Worm (Caenorhabditis elegans) whole organism, L2 larva: Measurements from ENCODE around the gene cnnm-5.

Experiments used
- alr-1 ChIP-seq: fragments of 150-350 bp; optimal IDR thresholded peaks from 2 replicates; lab custom pipeline; 2014; ENCODE audit warnings: missing biosample characterization, missing genetic modification characterization
- elt-3 ChIP-seq: sonication (generic microtip); optimal IDR thresholded peaks from 2 replicates; lab custom pipeline; 2017; ENCODE audit warnings: missing biosample characterization, missing genetic modification characterization
- nhr-11 ChIP-seq: fragments of 150-350 bp; optimal IDR thresholded peaks from 2 replicates; lab custom pipeline; 2014; ENCODE audit warnings: missing biosample characterization, missing genetic modification characterization
- nhr-237 ChIP-seq: fragments of 150-350 bp; optimal IDR thresholded peaks from 2 replicates; lab custom pipeline; 2014; ENCODE audit warnings: missing biosample characterization, missing genetic modification characterization
- skn-1 ChIP-seq: sonication (generic microtip); optimal IDR thresholded peaks from 2 replicates; lab custom pipeline; 2017; ENCODE audit warnings: missing biosample characterization, missing genetic modification characterization

DNA sequence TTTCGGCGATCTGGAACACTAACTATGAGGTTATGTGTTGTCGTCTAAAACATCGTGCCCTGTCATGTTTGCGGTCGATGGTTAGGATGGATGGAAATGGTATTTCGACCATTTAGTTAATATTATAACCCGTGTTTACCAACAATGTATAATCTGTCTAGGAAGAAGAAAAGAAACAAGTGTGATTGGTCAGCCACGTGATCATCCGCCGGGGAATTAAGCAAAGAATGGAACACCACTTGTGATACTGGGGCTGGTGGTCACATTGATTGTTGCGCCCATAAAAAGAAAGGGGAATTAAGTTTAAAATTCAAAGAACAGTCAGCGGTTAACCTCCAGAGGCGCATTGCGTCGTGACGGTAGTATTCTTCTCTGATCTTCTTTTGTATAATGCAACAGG, 46.6 kb upstream of the cnnm-5 start:
- TF ChIP-seq alr-1 (tag; lab: Kevin White, UChicago) (no peak), nhr-11 (no peak), elt-3 (no peak), skn-1 (no peak), nhr-237 (no peak)
